Worm (Caenorhabditis elegans) whole organism, L4 larva: ENCODE measurements around the gene rabx-5.

Source experiments
- Y48G9A.11 ChIP-seq: fragments of 200-800 bp; sonication (Bioruptor generic); IDR thresholded peaks from 2 replicates; pipeline ENCODE4 v1.3.6; 2022; ENCODE audit warnings: missing genetic modification reagents, missing genetic modification characterization, missing compliant biosample characterization
- attf-4 ChIP-seq: sonication (generic microtip); optimal IDR thresholded peaks from 3 replicates; lab custom pipeline; 2017; ENCODE audit warnings: missing biosample characterization, missing genetic modification characterization
- ceh-28 ChIP-seq: fragments of 150-350 bp; optimal IDR thresholded peaks from 2 replicates; lab custom pipeline; 2014; ENCODE audit warnings: missing biosample characterization, missing genetic modification reagents, missing genetic modification characterization
- ceh-62 ChIP-seq: sonication (generic microtip); optimal IDR thresholded peaks from 2 replicates; lab custom pipeline; 2017; ENCODE audit warnings: missing biosample characterization, missing genetic modification characterization
- daf-12 ChIP-seq: fragments of 150-350 bp; optimal IDR thresholded peaks from 2 replicates; lab custom pipeline; 2014; ENCODE audit warnings: missing biosample characterization, missing genetic modification reagents, missing genetic modification characterization
- fkh-10 ChIP-seq: fragments of 150-350 bp; optimal IDR thresholded peaks from 2 replicates; lab custom pipeline; 2014; ENCODE audit warnings: missing biosample characterization, missing genetic modification reagents, missing genetic modification characterization
- fos-1 ChIP-seq: fragments of 150-350 bp; optimal IDR thresholded peaks from 2 replicates; lab custom pipeline; 2014; ENCODE audit warnings: missing biosample characterization, missing genetic modification characterization
- nhr-111 ChIP-seq: fragments of 200-800 bp; sonication (Bioruptor generic); optimal IDR thresholded peaks from 2 replicates; lab custom pipeline; 2018; ENCODE audit warnings: mild to moderate bottlenecking, missing genetic modification characterization, missing compliant biosample characterization
- nhr-25 ChIP-seq: sonication (generic microtip); optimal IDR thresholded peaks from 2 replicates; lab custom pipeline; 2017; ENCODE audit warnings: missing genetic modification characterization, mild to moderate bottlenecking, missing compliant biosample characterization, antibody characterized with exemption, moderate library complexity, borderline replicate concordance; ENCODE audit not compliant: insufficient read depth
- nhr-28 ChIP-seq: fragments of 150-350 bp; optimal IDR thresholded peaks from 2 replicates; lab custom pipeline; 2014; ENCODE audit warnings: missing biosample characterization, missing genetic modification characterization
- nhr-6 ChIP-seq: fragments of 150-350 bp; optimal IDR thresholded peaks from 2 replicates; lab custom pipeline; 2014; ENCODE audit warnings: missing biosample characterization, missing genetic modification characterization
- unc-39 ChIP-seq: sonication (generic microtip); optimal IDR thresholded peaks from 2 replicates; lab custom pipeline; 2017; ENCODE audit warnings: missing biosample characterization, missing genetic modification characterization

ce11 chrIII:10600138-10600626 is 5.0 kb upstream of the rabx-5 start, which contains the start of gene epg-6:
- TF ChIP-seq nhr-25 (tag; lab: Kevin White, UChicago) (no peak), nhr-111 (no peak), attf-4 (no peak), ceh-28 (tag; lab: Kevin White, UChicago) (no peak), unc-39 (tag; lab: Kevin White, UChicago) (no peak), ceh-62 (tag; lab: Kevin White, UChicago) (no peak), fos-1 (tag; lab: Kevin White, UChicago) (no peak), nhr-6 (tag; lab: Kevin White, UChicago) (no peak), Y48G9A.11 (GFP tag; lab: Robert Waterston, UW) (no peak), daf-12 (tag; lab: Kevin White, UChicago) (no peak), fkh-10 (GFP tag; lab: Kevin White, UChicago) (no peak), nhr-28 (tag; lab: Kevin White, UChicago) (no peak)
